Fruit fly (Drosophila melanogaster) whole organism, embryonic: ENCODE results near the gene trus.

ENCODE experiments used
- B-H2 ChIP-seq: fragments of 200-800 bp; sonication (Bioruptor generic); optimal IDR thresholded peaks from 2 replicates; lab custom pipeline; 2018; ENCODE audit warnings: missing biosample characterization, mild to moderate bottlenecking, missing genetic modification characterization
- Bgb ChIP-seq: fragments of 200-800 bp; sonication (Bioruptor generic); IDR thresholded peaks from 2 replicates; pipeline ENCODE4 v1.3.6; 2022; ENCODE audit warnings: missing biosample characterization, missing genetic modification characterization; ENCODE audit not compliant: partially characterized antibody
- CG11456 ChIP-seq: fragments of 200-800 bp; sonication (Bioruptor generic); IDR thresholded peaks from 3 replicates; pipeline ENCODE4 v1.3.6; 2022; ENCODE audit warnings: missing biosample characterization, missing genetic modification characterization
- CG11696 ChIP-seq: fragments of 200-800 bp; sonication (Bioruptor generic); IDR thresholded peaks from 2 replicates; pipeline ENCODE4 v1.3.6; 2022; ENCODE audit warnings: missing biosample characterization, missing genetic modification characterization
- CG11723 ChIP-seq: fragments of 200-800 bp; sonication (Bioruptor generic); optimal IDR thresholded peaks from 2 replicates; lab custom pipeline; 2017; ENCODE audit warnings: missing biosample characterization, mild to moderate bottlenecking, missing genetic modification characterization
- CG12659 ChIP-seq: fragments of 200-800 bp; sonication (Bioruptor generic); optimal IDR thresholded peaks from 3 replicates; lab custom pipeline; 2017; ENCODE audit warnings: mild to moderate bottlenecking, missing biosample characterization, missing genetic modification reagents, missing genetic modification characterization
- CG15479 ChIP-seq: fragments of 200-800 bp; sonication (Bioruptor generic); optimal IDR thresholded peaks from 3 replicates; lab custom pipeline; 2019; ENCODE audit warnings: missing biosample characterization, mild to moderate bottlenecking, missing genetic modification characterization, moderate library complexity
- CG17359 ChIP-seq: fragments of 200-800 bp; sonication (Bioruptor generic); optimal IDR thresholded peaks from 3 replicates; lab custom pipeline; 2018; ENCODE audit warnings: missing biosample characterization, mild to moderate bottlenecking, missing genetic modification characterization, moderate library complexity
- CG17802 ChIP-seq: fragments of 200-800 bp; sonication (Bioruptor generic); optimal IDR thresholded peaks from 2 replicates; lab custom pipeline; 2018; ENCODE audit warnings: missing biosample characterization, mild to moderate bottlenecking, missing genetic modification characterization, moderate library complexity
- CG2202 ChIP-seq: fragments of 200-800 bp; sonication (Bioruptor generic); optimal IDR thresholded peaks from 2 replicates; lab custom pipeline; 2018; ENCODE audit warnings: missing biosample characterization, mild to moderate bottlenecking, missing genetic modification characterization
- CG33213 ChIP-seq: fragments of 200-800 bp; sonication (Bioruptor generic); optimal IDR thresholded peaks from 3 replicates; lab custom pipeline; 2016; ENCODE audit warnings: missing biosample characterization, missing genetic modification characterization
- CG33557 ChIP-seq: fragments of 200-800 bp; sonication (Bioruptor generic); optimal IDR thresholded peaks from 2 replicates; lab custom pipeline; 2019; ENCODE audit warnings: missing biosample characterization, mild to moderate bottlenecking, missing genetic modification characterization, moderate library complexity
- CG34224 ChIP-seq: fragments of 200-800 bp; sonication (Bioruptor generic); IDR thresholded peaks from 3 replicates; pipeline ENCODE4 v1.3.6; 2022; ENCODE audit warnings: missing biosample characterization, missing genetic modification characterization; ENCODE audit not compliant: partially characterized antibody
- CG3995 ChIP-seq: fragments of 200-800 bp; sonication (Bioruptor generic); optimal IDR thresholded peaks from 3 replicates; lab custom pipeline; 2016; ENCODE audit warnings: missing biosample characterization, missing genetic modification characterization
- CG8765 ChIP-seq: fragments of 200-800 bp; sonication (Bioruptor generic); IDR thresholded peaks from 2 replicates; pipeline ENCODE4 v1.3.6; 2022; ENCODE audit warnings: missing biosample characterization, missing genetic modification characterization
- Dip2 ChIP-seq: fragments of 200-800 bp; sonication (Bioruptor generic); IDR thresholded peaks from 2 replicates; pipeline ENCODE4 v1.3.6; 2022; ENCODE audit warnings: missing biosample characterization, missing genetic modification characterization
- GATAe ChIP-seq: fragments of 200-800 bp; sonication (Bioruptor generic); conservative IDR thresholded peaks from 2 replicates; pipeline ENCODE4 v1.3.6; 2022; ENCODE audit warnings: missing biosample characterization, missing genetic modification characterization
- Hsf ChIP-seq: fragments of 200-800 bp; sonication (Bioruptor generic); optimal IDR thresholded peaks from 3 replicates; lab custom pipeline; 2016; ENCODE audit warnings: missing biosample characterization, missing genetic modification characterization
- Mad ChIP-seq: fragments of 200-800 bp; sonication (Bioruptor generic); optimal IDR thresholded peaks from 2 replicates; lab custom pipeline; 2016; ENCODE audit warnings: missing biosample characterization, missing genetic modification characterization
- Mrtf ChIP-seq: fragments of 200-800 bp; sonication (Bioruptor generic); IDR thresholded peaks from 3 replicates; pipeline ENCODE4 v1.3.6; 2022; ENCODE audit warnings: missing biosample characterization, missing genetic modification characterization
- NFAT ChIP-seq: fragments of 200-800 bp; sonication (Bioruptor generic); IDR thresholded peaks from 2 replicates; pipeline ENCODE4 v1.3.6; 2022; ENCODE audit warnings: missing biosample characterization, missing genetic modification characterization
- Nf-YA ChIP-seq: fragments of 200-800 bp; sonication (Bioruptor generic); IDR thresholded peaks from 2 replicates; pipeline ENCODE4 v1.3.6; 2022; ENCODE audit warnings: missing biosample characterization, missing genetic modification characterization
- Opbp ChIP-seq: fragments of 200-800 bp; sonication (Bioruptor generic); IDR thresholded peaks from 3 replicates; pipeline ENCODE4 v1.3.6; 2022; ENCODE audit warnings: missing biosample characterization, missing genetic modification characterization; ENCODE audit not compliant: partially characterized antibody
- Scr ChIP-seq: fragments of 200-800 bp; sonication (Bioruptor generic); IDR thresholded peaks from 2 replicates; pipeline ENCODE4 v1.3.6; 2022; ENCODE audit warnings: missing biosample characterization, missing genetic modification characterization; ENCODE audit not compliant: partially characterized antibody
- Sin3A ChIP-seq: fragments of >200 bp; optimal IDR thresholded peaks from 2 replicates; lab custom pipeline; 2018
- Sox100B ChIP-seq: fragments of 200-800 bp; sonication (Bioruptor generic); optimal IDR thresholded peaks from 3 replicates; lab custom pipeline; 2018; ENCODE audit warnings: missing biosample characterization, mild to moderate bottlenecking, missing genetic modification characterization
- Sox102F ChIP-seq: fragments of 200-800 bp; sonication (Bioruptor generic); optimal IDR thresholded peaks from 2 replicates; lab custom pipeline; 2018; ENCODE audit warnings: missing biosample characterization, mild to moderate bottlenecking, missing genetic modification characterization, moderate library complexity
- Ssrp ChIP-seq: fragments of 200-800 bp; sonication (Bioruptor generic); optimal IDR thresholded peaks from 2 replicates; lab custom pipeline; 2018; ENCODE audit warnings: missing biosample characterization, mild to moderate bottlenecking, missing genetic modification characterization, moderate library complexity
- amos ChIP-seq: fragments of 200-800 bp; sonication (Bioruptor generic); IDR thresholded peaks from 2 replicates; pipeline ENCODE4 v1.3.6; 2022; ENCODE audit warnings: missing biosample characterization, missing genetic modification characterization; ENCODE audit not compliant: partially characterized antibody
- chinmo ChIP-seq: fragments of 200-800 bp; sonication (Bioruptor generic); IDR thresholded peaks from 4 replicates; pipeline ENCODE4 v1.3.6; 2022; ENCODE audit warnings: missing biosample characterization, missing genetic modification characterization; ENCODE audit not compliant: partially characterized antibody
- corto ChIP-seq: fragments of 200-800 bp; sonication (Bioruptor generic); optimal IDR thresholded peaks from 2 replicates; lab custom pipeline; 2016; ENCODE audit warnings: missing biosample characterization, mild to moderate bottlenecking, missing genetic modification characterization, moderate library complexity
- crc ChIP-seq: fragments of 200-800 bp; sonication (Bioruptor generic); optimal IDR thresholded peaks from 2 replicates; lab custom pipeline; 2016; ENCODE audit warnings: missing biosample characterization, missing genetic modification characterization
- dan ChIP-seq: fragments of 200-800 bp; sonication (Bioruptor generic); IDR thresholded peaks from 2 replicates; pipeline ENCODE4 v1.3.6; 2022; ENCODE audit warnings: missing biosample characterization, missing genetic modification characterization
- disco-r ChIP-seq: fragments of 200-800 bp; sonication (Bioruptor generic); optimal IDR thresholded peaks from 2 replicates; lab custom pipeline; 2016; ENCODE audit warnings: missing biosample characterization, missing genetic modification characterization
- exex ChIP-seq: fragments of 200-800 bp; sonication (Bioruptor generic); optimal IDR thresholded peaks from 4 replicates; lab custom pipeline; 2018; ENCODE audit warnings: missing biosample characterization, mild to moderate bottlenecking, missing genetic modification characterization, moderate library complexity
- fd96Cb ChIP-seq: fragments of 200-800 bp; sonication (Bioruptor generic); optimal IDR thresholded peaks from 2 replicates; lab custom pipeline; 2018; ENCODE audit warnings: missing biosample characterization, mild to moderate bottlenecking, missing genetic modification characterization, moderate library complexity
- ftz-f1 ChIP-seq: fragments of 200-800 bp; sonication (Bioruptor generic); optimal IDR thresholded peaks from 2 replicates; lab custom pipeline; 2016; ENCODE audit warnings: missing biosample characterization, missing genetic modification characterization
- gem ChIP-seq: fragments of 200-800 bp; sonication (Bioruptor generic); optimal IDR thresholded peaks from 2 replicates; lab custom pipeline; 2019; ENCODE audit warnings: missing biosample characterization, mild to moderate bottlenecking, missing genetic modification characterization, moderate library complexity
- gfzf ChIP-seq: fragments of 200-800 bp; sonication (Bioruptor generic); optimal IDR thresholded peaks from 2 replicates; lab custom pipeline; 2016; ENCODE audit warnings: missing biosample characterization, mild to moderate bottlenecking, missing genetic modification characterization, moderate library complexity
- klu ChIP-seq: fragments of 200-800 bp; sonication (Bioruptor generic); IDR thresholded peaks from 2 replicates; pipeline ENCODE4 v1.3.6; 2022; ENCODE audit warnings: missing biosample characterization, missing genetic modification characterization
- knrl ChIP-seq: fragments of 200-800 bp; sonication (Bioruptor generic); IDR thresholded peaks from 3 replicates; pipeline ENCODE4 v1.3.6; 2022; ENCODE audit warnings: missing biosample characterization, missing genetic modification characterization; ENCODE audit not compliant: partially characterized antibody
- nmo ChIP-seq: fragments of 200-800 bp; sonication (Bioruptor generic); optimal IDR thresholded peaks from 2 replicates; lab custom pipeline; 2018; ENCODE audit warnings: missing biosample characterization, mild to moderate bottlenecking, missing genetic modification characterization, moderate library complexity
- repo ChIP-seq: fragments of 200-800 bp; sonication (Bioruptor generic); optimal IDR thresholded peaks from 2 replicates; lab custom pipeline; 2016; ENCODE audit warnings: missing biosample characterization, missing genetic modification characterization
- sima ChIP-seq: fragments of 200-800 bp; sonication (Bioruptor generic); optimal IDR thresholded peaks from 2 replicates; lab custom pipeline; 2016; ENCODE audit warnings: missing biosample characterization, missing genetic modification characterization
- slbo ChIP-seq: fragments of 200-800 bp; sonication (Bioruptor generic); IDR thresholded peaks from 2 replicates; pipeline ENCODE4 v1.3.6; 2022; ENCODE audit warnings: missing biosample characterization, missing genetic modification characterization
- tna ChIP-seq: fragments of 200-800 bp; sonication (Bioruptor generic); IDR thresholded peaks from 2 replicates; pipeline ENCODE4 v1.3.6; 2022; ENCODE audit warnings: missing biosample characterization, missing genetic modification characterization; ENCODE audit not compliant: partially characterized antibody
- unc-4 ChIP-seq: fragments of 200-800 bp; sonication (Bioruptor generic); IDR thresholded peaks from 2 replicates; pipeline ENCODE4 v1.3.6; 2022; ENCODE audit warnings: missing biosample characterization, missing genetic modification characterization; ENCODE audit not compliant: partially characterized antibody
- wdn ChIP-seq: fragments of 200-800 bp; sonication (Bioruptor generic); IDR thresholded peaks from 2 replicates; pipeline ENCODE4 v1.3.6; 2022; ENCODE audit warnings: missing biosample characterization, missing genetic modification characterization
- z ChIP-seq: fragments of 200-800 bp; sonication (Bioruptor generic); IDR thresholded peaks from 3 replicates; pipeline ENCODE4 v1.3.6; 2022; ENCODE audit warnings: missing biosample characterization, missing genetic modification characterization
- zen ChIP-seq: fragments of 200-800 bp; sonication (Bioruptor generic); optimal IDR thresholded peaks from 3 replicates; lab custom pipeline; 2018; ENCODE audit warnings: missing biosample characterization, mild to moderate bottlenecking, missing genetic modification characterization, moderate library complexity

Gene trus

DNA sequence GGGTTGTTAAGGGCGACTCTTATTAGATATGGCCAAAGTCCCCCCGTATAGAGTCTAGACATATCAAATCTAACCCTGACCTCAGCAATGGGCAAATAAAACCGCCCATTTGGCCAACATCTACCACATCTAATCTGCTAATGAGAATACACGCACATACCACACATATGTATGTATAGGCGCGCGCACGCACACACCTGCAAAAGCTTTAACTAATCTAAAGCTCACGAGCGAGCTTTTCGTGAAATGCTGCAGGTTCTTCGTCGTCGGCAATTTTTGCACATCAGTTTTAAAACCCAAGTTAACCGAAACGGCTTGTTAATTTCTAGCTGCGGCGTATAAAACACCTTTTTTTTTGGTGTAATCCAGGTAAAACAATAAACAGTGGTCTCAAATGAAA, 12.6 kb upstream of the trus start (continued):
- TF ChIP-seq fd96Cb (no peak), dan (GFP tag; lab: Robert Waterston, UW) (no peak), CG33557 (GFP tag; lab: Kevin White, UChicago) (no peak), CG11696 (GFP tag; lab: Robert Waterston, UW) (no peak), Sox102F (GFP tag; lab: Kevin White, UChicago) (no peak), CG17359 (tag; lab: Kevin White, UChicago) (no peak), CG33213 (no peak), Opbp (GFP tag; lab: Robert Waterston, UW) (no peak), repo (GFP tag; lab: Kevin White, UChicago) (no peak), slbo (GFP tag; lab: Robert Waterston, UW) (no peak), CG11723 (GFP tag; lab: Kevin White, UChicago) (no peak), Mrtf (GFP tag; lab: Robert Waterston, UW) (no peak), ftz-f1 (GFP tag; lab: Kevin White, UChicago) (peak; percentile 27), Hsf (GFP tag; lab: Kevin White, UChicago) (no peak), tna (GFP tag; lab: Robert Waterston, UW) (0 out of 2 replicates have a peak, but pooled peaks have one; percentile 37), crc (GFP tag; lab: Kevin White, UChicago) (no peak), corto (peak; percentile 8), knrl (GFP tag; lab: Robert Waterston, UW) (no peak), wdn (no peak), CG2202 (no peak), Nf-YA (GFP tag; lab: Robert Waterston, UW) (no peak), amos (GFP tag; lab: Robert Waterston, UW) (no peak), CG17802 (tag; lab: Kevin White, UChicago) (no peak), gem (no peak), Ssrp (tag; lab: Kevin White, UChicago) (no peak), CG11456 (no peak), gfzf (GFP tag; lab: Kevin White, UChicago) (no peak), NFAT (GFP tag; lab: Robert Waterston, UW) (no peak), zen (tag; lab: Kevin White, UChicago) (no peak), CG8765 (GFP tag; lab: Robert Waterston, UW) (no peak), z (no peak), disco-r (GFP tag; lab: Kevin White, UChicago) (no peak), B-H2 (peak; percentile 49), GATAe (GFP tag; lab: Robert Waterston, UW) (0 out of 2 replicates have a peak, but pooled peaks have one; percentile 29), Sox100B (GFP tag; lab: Kevin White, UChicago) (no peak), sima (no peak), CG34224 (GFP tag; lab: Robert Waterston, UW) (no peak; the same call in 2 of the 3 replicates), Sin3A (lab: Kevin White, UChicago) (no peak), exex (tag; lab: Kevin White, UChicago) (peak; percentile 95), Scr (GFP tag; lab: Robert Waterston, UW) (0 out of 2 replicates have a peak, but pooled peaks have one; percentile 12), nmo (GFP tag; lab: Kevin White, UChicago) (no peak), Dip2 (no peak), Mad (GFP tag; lab: Kevin White, UChicago) (no peak), CG12659 (GFP tag; lab: Kevin White, UChicago) (no peak), Bgb (peak; percentile 20; the same call in 1 of the 2 replicates), CG3995 (GFP tag; lab: Kevin White, UChicago) (no peak), chinmo (GFP tag; lab: Robert Waterston, UW) (peak; percentile 89; the same call in 3 of the 4 replicates), klu (GFP tag; lab: Robert Waterston, UW) (no peak), unc-4 (GFP tag; lab: Robert Waterston, UW) (peak; percentile 18; the same call in 1 of the 2 replicates), CG15479 (GFP tag; lab: Kevin White, UChicago) (no peak)
